Fruit fly (Drosophila melanogaster): ENCODE data around the gene CG32425.

- TF ChIP-seq pan (optimal IDR thresholded peaks at IDR 0.05) (no peak), psq (optimal IDR thresholded peaks at IDR 0.05) (no peak)
These were observed 5.5 kb upstream of the CG32425 start, which contains the start of gene ND-39 for dm6 chr3L:20491525-20492132.

All from whole organism.